Worm (Caenorhabditis elegans): Measurements from ENCODE around the gene hrpa-2.

DNA sequence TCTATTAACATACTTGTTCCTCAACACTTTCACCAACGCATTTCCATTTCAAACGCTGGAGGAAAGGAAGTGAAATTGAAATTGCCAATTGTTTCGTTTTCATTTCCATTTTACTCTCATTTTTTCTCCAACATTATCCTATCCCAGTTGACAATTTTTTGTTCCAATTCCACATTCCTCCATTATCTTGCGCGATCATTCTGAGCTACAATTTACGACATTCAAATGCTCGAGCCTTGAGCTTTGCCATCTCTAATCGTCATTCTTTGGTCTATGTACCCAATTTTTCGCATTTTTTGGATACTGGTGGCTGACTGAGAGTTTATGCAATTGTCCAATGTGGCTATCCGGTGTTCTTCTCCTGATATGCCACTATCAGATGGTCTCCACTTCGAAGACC is 33.4 kb downstream of the hrpa-2 start, which contains the start of gene Y34B4A.10:
- TF ChIP-seq ces-1 (GFP tag; optimal IDR thresholded peaks at IDR 0.05) (no peak), elt-1 (tag; optimal IDR thresholded peaks at IDR 0.05; ENCODE audit: borderline replicate concordance, insufficient read depth) (no peak), pha-4 (tag; optimal IDR thresholded peaks at IDR 0.05) (no peak), nhr-237 (tag; optimal IDR thresholded peaks at IDR 0.05) (no peak), lin-13 (tag; optimal IDR thresholded peaks at IDR 0.05) (no peak), snpc-4 (tag; optimal IDR thresholded peaks at IDR 0.05) (no peak), lsy-2 (tag; optimal IDR thresholded peaks at IDR 0.05) (no peak), tbx-8 (GFP tag; optimal IDR thresholded peaks at IDR 0.05) (no peak), nhr-76 (tag; optimal IDR thresholded peaks at IDR 0.05) (no peak), ceh-83 (GFP tag; optimal IDR thresholded peaks at IDR 0.05) (no peak)
